Fruit fly (Drosophila melanogaster) whole organism, prepupa: ENCODE data around the gene CG32107.
A peak's percentile ranks its signal among the peaks of the same experiment; 100 is the strongest.

Source experiments
- Blimp-1 ChIP-seq: fragments of 200-800 bp; sonication (Bioruptor generic); optimal IDR thresholded peaks from 3 replicates; lab custom pipeline; 2017; ENCODE audit warnings: missing biosample characterization, missing genetic modification characterization, mild to moderate bottlenecking, moderate library complexity, missing genetic modification reagents
- CG10669 ChIP-seq: fragments of 200-800 bp; sonication (Bioruptor generic); optimal IDR thresholded peaks from 3 replicates; lab custom pipeline; 2018; ENCODE audit warnings: missing biosample characterization, mild to moderate bottlenecking, missing genetic modification characterization, moderate library complexity
- CG11294 ChIP-seq: fragments of 200-800 bp; sonication (Bioruptor generic); IDR thresholded peaks from 2 replicates; pipeline ENCODE4 v1.3.6; 2022; ENCODE audit warnings: missing biosample characterization, missing genetic modification characterization
- CG11902 ChIP-seq: fragments of 200-800 bp; sonication (Bioruptor generic); optimal IDR thresholded peaks from 3 replicates; lab custom pipeline; 2016; ENCODE audit warnings: missing biosample characterization, missing genetic modification characterization
- CG16779 ChIP-seq: fragments of 200-800 bp; sonication (Bioruptor generic); optimal IDR thresholded peaks from 3 replicates; lab custom pipeline; 2017; ENCODE audit warnings: missing biosample characterization, mild to moderate bottlenecking, missing genetic modification characterization
- CG3032 ChIP-seq: fragments of 200-800 bp; optimal IDR thresholded peaks from 2 replicates; lab custom pipeline; 2019; ENCODE audit warnings: missing biosample characterization, mild to moderate bottlenecking, missing genetic modification characterization, moderate library complexity
- CG31627 ChIP-seq: fragments of 200-800 bp; sonication (Bioruptor generic); optimal IDR thresholded peaks from 3 replicates; lab custom pipeline; 2016; ENCODE audit warnings: missing biosample characterization, missing genetic modification characterization
- CG32006 ChIP-seq: fragments of 200-800 bp; sonication (Bioruptor generic); optimal IDR thresholded peaks from 3 replicates; lab custom pipeline; 2017; ENCODE audit warnings: missing biosample characterization, mild to moderate bottlenecking, missing genetic modification characterization
- CG34406 ChIP-seq: fragments of 200-800 bp; sonication (Bioruptor generic); optimal IDR thresholded peaks from 3 replicates; lab custom pipeline; 2016; ENCODE audit warnings: missing biosample characterization, missing genetic modification characterization
- CG6792 ChIP-seq: fragments of 200-800 bp; sonication (Bioruptor generic); optimal IDR thresholded peaks from 3 replicates; lab custom pipeline; 2016; ENCODE audit warnings: missing biosample characterization, missing genetic modification characterization
- CG6808 ChIP-seq: fragments of 200-800 bp; sonication (Bioruptor generic); optimal IDR thresholded peaks from 3 replicates; lab custom pipeline; 2017; ENCODE audit warnings: missing biosample characterization, missing genetic modification characterization, mild to moderate bottlenecking, moderate library complexity, missing genetic modification reagents
- CG6854 ChIP-seq: fragments of 200-800 bp; sonication (Bioruptor generic); optimal IDR thresholded peaks from 2 replicates; lab custom pipeline; 2017; ENCODE audit warnings: missing biosample characterization, mild to moderate bottlenecking, missing genetic modification characterization
- CG7368 ChIP-seq: fragments of 200-800 bp; sonication (Bioruptor generic); optimal IDR thresholded peaks from 3 replicates; lab custom pipeline; 2016; ENCODE audit warnings: missing biosample characterization, missing genetic modification characterization
- CG8632 ChIP-seq: fragments of 200-800 bp; sonication (Bioruptor generic); optimal IDR thresholded peaks from 3 replicates; lab custom pipeline; 2016; ENCODE audit warnings: missing biosample characterization, missing genetic modification characterization
- CG9139 ChIP-seq: fragments of 200-800 bp; sonication (Bioruptor generic); optimal IDR thresholded peaks from 3 replicates; lab custom pipeline; 2017; ENCODE audit warnings: missing biosample characterization, mild to moderate bottlenecking, missing genetic modification characterization
- Eip75B ChIP-seq: fragments of 200-800 bp; sonication (Bioruptor generic); optimal IDR thresholded peaks from 3 replicates; lab custom pipeline; 2016; ENCODE audit warnings: missing biosample characterization, missing genetic modification characterization
- Eip78C ChIP-seq: fragments of 200-800 bp; sonication (Bioruptor generic); peaks from one replicate; lab custom pipeline; 2016; ENCODE audit warnings: missing biosample characterization, missing genetic modification characterization
- Eip93F ChIP-seq: fragments of 200-800 bp; sonication (Bioruptor generic); optimal IDR thresholded peaks from 2 replicates; lab custom pipeline; 2016; ENCODE audit warnings: missing biosample characterization, mild to moderate bottlenecking, missing genetic modification characterization
- Gug ChIP-seq: fragments of 200-800 bp; sonication (Bioruptor generic); IDR thresholded peaks from 2 replicates; pipeline ENCODE4 v1.3.6; 2022; ENCODE audit warnings: missing biosample characterization, missing genetic modification characterization
- Hr38 ChIP-seq: sonication (Bioruptor generic); optimal IDR thresholded peaks from 2 replicates; lab custom pipeline; 2016; ENCODE audit warnings: missing biosample characterization, missing genetic modification characterization
- Lpt ChIP-seq: fragments of 200-800 bp; sonication (Bioruptor generic); optimal IDR thresholded peaks from 3 replicates; lab custom pipeline; 2016; ENCODE audit warnings: missing biosample characterization, missing genetic modification characterization
- Smox ChIP-seq: fragments of 200-800 bp; sonication (Bioruptor generic); optimal IDR thresholded peaks from 3 replicates; lab custom pipeline; 2016; ENCODE audit warnings: missing biosample characterization, missing genetic modification characterization
- Sox102F ChIP-seq: fragments of 200-800 bp; sonication (Bioruptor generic); optimal IDR thresholded peaks from 2 replicates; lab custom pipeline; 2016; ENCODE audit warnings: missing biosample characterization, mild to moderate bottlenecking, missing genetic modification characterization
- Sox14 ChIP-seq: fragments of 200-800 bp; sonication (Bioruptor generic); optimal IDR thresholded peaks from 3 replicates; lab custom pipeline; 2016; ENCODE audit warnings: missing biosample characterization, missing genetic modification characterization
- Sox15 ChIP-seq: fragments of 200-800 bp; sonication (Bioruptor generic); optimal IDR thresholded peaks from 3 replicates; lab custom pipeline; 2016; ENCODE audit warnings: missing biosample characterization, missing genetic modification characterization
- achi ChIP-seq: fragments of 200-800 bp; sonication (Bioruptor generic); optimal IDR thresholded peaks from 3 replicates; lab custom pipeline; 2016; ENCODE audit warnings: missing biosample characterization, missing genetic modification characterization
- acj6 ChIP-seq: fragments of 200-800 bp; sonication (Bioruptor generic); optimal IDR thresholded peaks from 3 replicates; lab custom pipeline; 2016; ENCODE audit warnings: missing biosample characterization, missing genetic modification characterization
- cyc ChIP-seq: fragments of 200-800 bp; sonication (Bioruptor generic); optimal IDR thresholded peaks from 3 replicates; lab custom pipeline; 2016; ENCODE audit warnings: missing biosample characterization, missing genetic modification characterization
- fd59A ChIP-seq: fragments of 200-800 bp; sonication (Bioruptor generic); optimal IDR thresholded peaks from 2 replicates; lab custom pipeline; 2017; ENCODE audit warnings: missing biosample characterization, mild to moderate bottlenecking, missing genetic modification characterization, missing genetic modification reagents
- pdm3 ChIP-seq: fragments of 200-800 bp; sonication (Bioruptor generic); optimal IDR thresholded peaks from 3 replicates; lab custom pipeline; 2016; ENCODE audit warnings: missing biosample characterization, missing genetic modification characterization
- salr ChIP-seq, 2 experiments: fragments of 200-800 bp; sonication (Bioruptor generic); optimal IDR thresholded peaks; 3 replicates each; lab custom pipeline; 2016 to 2018; ENCODE audit warnings: missing biosample characterization in 2 of 2, missing genetic modification characterization in 2 of 2, mild to moderate bottlenecking in 1 of 2
- ss ChIP-seq, 2 experiments: fragments of 200-800 bp; sonication (Bioruptor generic); optimal IDR thresholded peaks; 2 replicates in 1 of 2; 3 replicates in 1 of 2; lab custom pipeline; 2017 to 2018; ENCODE audit warnings: mild to moderate bottlenecking in 2 of 2, missing biosample characterization in 2 of 2, missing genetic modification characterization in 2 of 2, moderate library complexity in 1 of 2
- svp ChIP-seq: fragments of 200-800 bp; sonication (Bioruptor generic); peaks from one replicate; lab custom pipeline; 2016; ENCODE audit warnings: missing biosample characterization, missing genetic modification characterization
- topi ChIP-seq: fragments of 200-800 bp; sonication (Bioruptor generic); optimal IDR thresholded peaks from 3 replicates; lab custom pipeline; 2016; ENCODE audit warnings: missing biosample characterization, missing genetic modification characterization
- vri ChIP-seq: fragments of 200-800 bp; sonication (Bioruptor generic); optimal IDR thresholded peaks from 3 replicates; lab custom pipeline; 2016; ENCODE audit warnings: missing biosample characterization, mild to moderate bottlenecking, missing genetic modification characterization

The CG32107 gene

dm6 chr3L:12884680-12885079, 23.6 kb upstream of the CG32107 start, which contains the start of gene CG14120:
Gene CG14120, plus strand, starts transcription at chr3L:12885039.
- TF ChIP-seq vri (GFP tag; lab: Kevin White, UChicago) (peak; percentile 81), CG31627 (GFP tag; lab: Kevin White, UChicago) (no peak)

DNA sequence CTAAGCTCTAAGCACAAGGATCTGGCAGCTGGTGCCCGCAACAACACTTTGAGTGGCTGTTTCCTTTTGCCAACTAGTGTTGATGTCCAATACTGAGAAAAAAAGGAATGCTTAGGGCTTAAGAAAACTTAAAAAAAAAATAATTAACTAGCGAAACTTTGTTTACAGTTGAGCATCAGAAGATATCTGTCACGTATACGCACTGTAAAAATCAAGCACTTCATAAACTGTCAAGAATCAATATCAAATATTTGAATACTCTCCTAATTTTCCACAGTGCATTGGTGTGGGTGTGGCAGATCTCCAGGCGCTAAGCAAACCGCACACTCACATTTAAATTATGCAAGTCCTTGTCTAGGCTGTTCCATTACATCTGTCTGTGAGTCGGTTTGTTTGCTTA, 13.1 kb upstream of the CG32107 start:
- TF ChIP-seq CG34406 (GFP tag; lab: Kevin White, UChicago) (no peak), fd59A (no peak), Hr38 (no peak), Sox14 (GFP tag; lab: Kevin White, UChicago) (no peak), CG11902 (GFP tag; lab: Kevin White, UChicago) (no peak), CG16779 (tag; lab: Kevin White, UChicago) (no peak), Sox102F (GFP tag; lab: Kevin White, UChicago) (no peak), acj6 (GFP tag; lab: Kevin White, UChicago) (no peak), CG32006 (GFP tag; lab: Kevin White, UChicago) (no peak), CG8632 (GFP tag; lab: Kevin White, UChicago) (no peak), topi (GFP tag; lab: Kevin White, UChicago) (no peak), Eip75B (GFP tag; lab: Kevin White, UChicago) (no peak), cyc (GFP tag; lab: Kevin White, UChicago) (no peak), salr (GFP tag; optimal IDR thresholded peaks at IDR 0.05; lab: Kevin White, UChicago) (no peak), Blimp-1 (GFP tag; lab: Kevin White, UChicago) (no peak), CG11294 (no peak), Eip93F (GFP tag; lab: Kevin White, UChicago) (no peak), CG3032 (tag; lab: Kevin White, UChicago) (no peak)

- no peak for TF ChIP-seq ss (GFP tag; optimal IDR thresholded peaks at IDR 0.05; lab: Kevin White, UChicago)
- no peak for TF ChIP-seq Gug
- TF ChIP-seq CG6792 (GFP tag; lab: Kevin White, UChicago): no peak
These were observed 6.9 kb upstream of the CG32107 start for dm6 chr3L:12867956-12868443.

DNA sequence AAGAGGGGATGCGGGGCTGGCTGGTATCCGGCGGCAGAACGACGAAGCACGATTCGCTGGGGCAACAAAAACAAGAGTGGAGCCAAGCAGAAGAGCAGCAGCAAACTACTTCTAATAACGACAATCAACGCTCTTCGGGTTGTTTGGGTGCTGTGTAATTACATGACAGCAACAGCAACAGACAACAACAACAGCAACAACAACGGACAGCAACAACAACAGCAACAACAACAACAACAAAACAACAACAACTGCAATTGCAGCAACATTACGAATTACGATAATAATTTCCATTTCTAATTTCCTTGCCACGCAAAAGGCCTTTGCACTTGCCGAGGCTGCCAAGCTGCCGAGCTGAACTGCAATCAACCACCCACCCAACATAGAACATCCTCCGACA, 3.4 kb upstream of the CG32107 start:
- no peak for TF ChIP-seq Eip78C (GFP tag; lab: Kevin White, UChicago)
- no peak for TF ChIP-seq Sox15 (GFP tag; lab: Kevin White, UChicago)
- TF ChIP-seq CG6808 (GFP tag; lab: Kevin White, UChicago): no peak
- no peak for TF ChIP-seq achi (GFP tag; lab: Kevin White, UChicago)
- no peak for TF ChIP-seq Smox (GFP tag; lab: Kevin White, UChicago)
- no peak for TF ChIP-seq pdm3 (GFP tag; lab: Kevin White, UChicago)
- TF ChIP-seq CG6854 (GFP tag; lab: Kevin White, UChicago): no peak
- TF ChIP-seq topi (GFP tag; lab: Kevin White, UChicago): no peak
- TF ChIP-seq acj6 (GFP tag; lab: Kevin White, UChicago): no peak
- no peak for TF ChIP-seq CG10669 (GFP tag; lab: Kevin White, UChicago)
- TF ChIP-seq CG7368 (GFP tag; lab: Kevin White, UChicago): no peak
- no peak for TF ChIP-seq Lpt
- no peak for TF ChIP-seq ss (GFP tag; optimal IDR thresholded peaks at IDR 0.05; lab: Kevin White, UChicago)
- TF ChIP-seq CG9139 (GFP tag; lab: Kevin White, UChicago): no peak

DNA sequence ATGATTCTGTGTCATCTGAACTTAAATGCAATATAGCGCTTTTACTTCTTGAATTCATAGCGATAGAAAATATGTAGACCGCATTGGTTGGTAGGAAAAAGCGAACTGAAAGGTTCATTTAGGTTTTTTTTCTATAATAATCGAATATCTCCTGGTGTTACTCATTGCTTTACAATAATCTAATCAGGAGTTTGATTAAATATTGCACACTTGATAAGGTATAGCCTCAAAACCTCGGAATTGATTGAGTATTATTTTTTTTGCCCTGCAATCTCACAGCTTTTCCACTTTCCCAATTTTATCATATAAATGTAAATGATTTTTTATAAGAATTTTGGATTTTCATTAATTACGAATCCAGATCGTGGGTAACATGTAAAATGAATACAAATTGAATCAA, 1.7 kb upstream of the CG32107 start, which contains the start of gene CG10943:
Gene CG10943 (minus strand): TSS at position 101 of the 400 bp plus-strand sequence.
- TF ChIP-seq vri (GFP tag; lab: Kevin White, UChicago) (peak; percentile 14), svp (GFP tag; lab: Kevin White, UChicago) (no peak)
